Fruit fly (Drosophila melanogaster) whole organism, adult: ENCODE results near the gene SMC1.

ENCODE experiments used
- CG1620 ChIP-seq: fragments of 200-800 bp; sonication (Bioruptor generic); optimal IDR thresholded peaks from 2 replicates; lab custom pipeline; 2016; ENCODE audit warnings: missing biosample characterization, missing genetic modification characterization
- pad ChIP-seq: fragments of 200-800 bp; sonication (Bioruptor generic); optimal IDR thresholded peaks from 3 replicates; lab custom pipeline; 2017; ENCODE audit warnings: missing biosample characterization, missing genetic modification characterization, mild to moderate bottlenecking, moderate library complexity, missing genetic modification reagents
- tj ChIP-seq: fragments of 200-800 bp; sonication (Bioruptor generic); optimal IDR thresholded peaks from 3 replicates; lab custom pipeline; 2017; ENCODE audit warnings: missing biosample characterization, mild to moderate bottlenecking, missing genetic modification characterization, moderate library complexity

- TF ChIP-seq tj (GFP tag; lab: Kevin White, UChicago) (no peak), pad (GFP tag; lab: Kevin White, UChicago) (no peak), CG1620 (GFP tag; lab: Kevin White, UChicago) (no peak)
Measured at dm6 chr3R:24015449-24015848, 42.6 kb upstream of the SMC1 start.
